Worm (Caenorhabditis elegans) whole organism, L1 larva: ENCODE data around the gene F08G2.7.

ENCODE experiments used
- alr-1 ChIP-seq: fragments of 200-800 bp; sonication (Bioruptor generic); optimal IDR thresholded peaks from 2 replicates; lab custom pipeline; 2018; ENCODE audit warnings: borderline replicate concordance, mild to moderate bottlenecking, missing genetic modification characterization, missing compliant biosample characterization
- jun-1 ChIP-seq: fragments of 150-350 bp; optimal IDR thresholded peaks from 2 replicates; lab custom pipeline; 2014; ENCODE audit warnings: missing biosample characterization, missing genetic modification reagents, missing genetic modification characterization
- lin-35 ChIP-seq, 2 experiments: fragments of 150-350 bp; optimal IDR thresholded peaks; 2 replicates each; lab custom pipeline; 2014; ENCODE audit warnings: missing biosample characterization in 2 of 2, missing genetic modification characterization in 2 of 2, missing genetic modification reagents in 2 of 2
- snpc-4 ChIP-seq: fragments of 150-350 bp; optimal IDR thresholded peaks from 2 replicates; lab custom pipeline; 2014; ENCODE audit warnings: missing biosample characterization, missing genetic modification characterization

ce11 chrII:13813950-13814349, 27.0 kb downstream of the F08G2.7 start:
- no peak for TF ChIP-seq alr-1
- no peak for TF ChIP-seq lin-35 (GFP tag; optimal IDR thresholded peaks at IDR 0.05; lab: Kevin White, UChicago)
- TF ChIP-seq snpc-4 = no peak
- TF ChIP-seq jun-1 (tag; lab: Kevin White, UChicago) = no peak
